Worm (Caenorhabditis elegans) whole organism, L1 larva: Measurements from ENCODE around the gene T02H6.5.

Experiments used
- aha-1 ChIP-seq: fragments of 150-350 bp; optimal IDR thresholded peaks from 2 replicates; lab custom pipeline; 2014; ENCODE audit warnings: missing biosample characterization, missing genetic modification characterization
- aly-2 ChIP-seq: fragments of 150-350 bp; optimal IDR thresholded peaks from 2 replicates; lab custom pipeline; 2014; ENCODE audit warnings: missing biosample characterization, missing genetic modification characterization
- ceh-82 ChIP-seq, 3 experiments: fragments of 150-350 bp in 1 of 3; sonication (generic microtip) in 2 of 3; optimal IDR thresholded peaks; 2 replicates each; lab custom pipeline; 2014 to 2017; ENCODE audit warnings: missing biosample characterization in 3 of 3, missing genetic modification characterization in 3 of 3
- ces-1 ChIP-seq: fragments of 150-350 bp; optimal IDR thresholded peaks from 2 replicates; lab custom pipeline; 2014; ENCODE audit warnings: missing biosample characterization, missing genetic modification reagents, missing genetic modification characterization
- efl-1 ChIP-seq, 4 experiments: fragments of 150-350 bp; optimal IDR thresholded peaks in 3 of 4; peaks in 1 of 4; 1 replicate in 1 of 4; 2 replicates in 3 of 4; lab custom pipeline; 2014; ENCODE audit warnings: missing biosample characterization in 2 of 4, missing genetic modification characterization in 2 of 4, missing genetic modification reagents in 2 of 4
- efl-3 ChIP-seq: fragments of 200-800 bp; sonication (Bioruptor generic); optimal IDR thresholded peaks from 2 replicates; lab custom pipeline; 2018; ENCODE audit warnings: mild to moderate bottlenecking, missing genetic modification characterization, missing compliant biosample characterization
- fos-1 ChIP-seq: fragments of 150-350 bp; optimal IDR thresholded peaks from 2 replicates; lab custom pipeline; 2014; ENCODE audit warnings: missing biosample characterization, missing genetic modification characterization
- lin-39 ChIP-seq: fragments of 150-350 bp; optimal IDR thresholded peaks from 2 replicates; lab custom pipeline; 2014; ENCODE audit warnings: missing biosample characterization, missing genetic modification reagents, missing genetic modification characterization
- lsy-2 ChIP-seq, 2 experiments: fragments of 150-350 bp; optimal IDR thresholded peaks; 2 replicates each; lab custom pipeline; 2014; ENCODE audit warnings: missing biosample characterization in 2 of 2, missing genetic modification characterization in 2 of 2
- nhr-12 ChIP-seq: sonication (generic microtip); optimal IDR thresholded peaks from 2 replicates; lab custom pipeline; 2017; ENCODE audit warnings: missing biosample characterization, missing genetic modification characterization
- nhr-20 ChIP-seq: sonication (generic microtip); optimal IDR thresholded peaks from 2 replicates; lab custom pipeline; 2016; ENCODE audit warnings: mild to moderate bottlenecking, missing genetic modification characterization, missing compliant biosample characterization
- zag-1 ChIP-seq: fragments of 150-350 bp; optimal IDR thresholded peaks from 2 replicates; lab custom pipeline; 2014; ENCODE audit warnings: missing biosample characterization, missing genetic modification characterization

ce11 chrII:701371-702139 is 16.6 kb downstream of the T02H6.5 start, which contains the start of gene thoc-1:
- TF ChIP-seq lsy-2 (tag; optimal IDR thresholded peaks at IDR 0.05; lab: Kevin White, UChicago) (peak in 1 of 2 experiments; percentile 30), zag-1 (tag; lab: Kevin White, UChicago) (no peak), fos-1 (tag; lab: Kevin White, UChicago) (no peak), efl-3 (GFP tag; lab: Kevin White, UChicago) (no peak), aha-1 (tag; lab: Kevin White, UChicago) (no peak), nhr-12 (tag; lab: Kevin White, UChicago) (no peak), nhr-20 (tag; lab: Kevin White, UChicago) (no peak), ceh-82 (tag; optimal IDR thresholded peaks at IDR 0.05; lab: Kevin White, UChicago) (no peak), lin-39 (tag; lab: Kevin White, UChicago) (no peak), ces-1 (GFP tag; lab: Kevin White, UChicago) (no peak), efl-1 (optimal IDR thresholded peaks at IDR 0.05; lab: Kevin White, UChicago) (peak in 1 of 2 experiments; percentile 33), efl-1 (GFP tag; optimal IDR thresholded peaks at IDR 0.05 in 1 of 2; lab: Kevin White, UChicago) (peak in 1 of 2 experiments; percentile 72), aly-2 (no peak)
